Worm (Caenorhabditis elegans) whole organism, L1 larva: ENCODE measurements around the gene rpac-40.

Experiments
- C04F5.9 ChIP-seq: sonication (generic microtip); optimal IDR thresholded peaks from 2 replicates; lab custom pipeline; 2016; ENCODE audit warnings: missing genetic modification characterization, missing compliant biosample characterization
- C16A3.4 ChIP-seq: fragments of 150-350 bp; optimal IDR thresholded peaks from 2 replicates; lab custom pipeline; 2014; ENCODE audit warnings: missing biosample characterization, missing genetic modification characterization
- C34B4.2 ChIP-seq: sonication (generic microtip); optimal IDR thresholded peaks from 2 replicates; lab custom pipeline; 2017; ENCODE audit warnings: mild to moderate bottlenecking, missing genetic modification characterization, missing compliant biosample characterization
- F16B12.6 ChIP-seq: fragments of 150-350 bp; optimal IDR thresholded peaks from 2 replicates; lab custom pipeline; 2014; ENCODE audit warnings: missing biosample characterization, missing genetic modification characterization
- aly-2 ChIP-seq: fragments of 150-350 bp; optimal IDR thresholded peaks from 2 replicates; lab custom pipeline; 2014; ENCODE audit warnings: missing biosample characterization, missing genetic modification characterization
- ama-1 ChIP-seq: fragments of 150-350 bp; optimal IDR thresholded peaks from 2 replicates; lab custom pipeline; 2014
- blmp-1 ChIP-seq: fragments of 150-350 bp; optimal IDR thresholded peaks from 2 replicates; lab custom pipeline; 2014; ENCODE audit warnings: missing biosample characterization, missing genetic modification characterization
- ceh-90 ChIP-seq: sonication (generic microtip); optimal IDR thresholded peaks from 2 replicates; lab custom pipeline; 2016; ENCODE audit warnings: missing genetic modification characterization, missing compliant biosample characterization
- ces-1 ChIP-seq: fragments of 150-350 bp; optimal IDR thresholded peaks from 2 replicates; lab custom pipeline; 2014; ENCODE audit warnings: missing biosample characterization, missing genetic modification reagents, missing genetic modification characterization
- dpl-1 ChIP-seq, 3 experiments: fragments of 150-350 bp in 2 of 3; sonication (generic microtip) in 1 of 3; optimal IDR thresholded peaks; 2 replicates each; lab custom pipeline; 2014 to 2017; ENCODE audit warnings: missing biosample characterization in 3 of 3, missing genetic modification characterization in 3 of 3, missing genetic modification reagents in 3 of 3
- dsc-1 ChIP-seq: sonication (generic microtip); optimal IDR thresholded peaks from 2 replicates; lab custom pipeline; 2016; ENCODE audit warnings: mild to moderate bottlenecking, missing genetic modification characterization, missing compliant biosample characterization
- efl-1 ChIP-seq, 4 experiments: fragments of 150-350 bp; optimal IDR thresholded peaks in 3 of 4; peaks in 1 of 4; 1 replicate in 1 of 4; 2 replicates in 3 of 4; lab custom pipeline; 2014; ENCODE audit warnings: missing biosample characterization in 2 of 4, missing genetic modification characterization in 2 of 4, missing genetic modification reagents in 2 of 4
- efl-3 ChIP-seq: fragments of 200-800 bp; sonication (Bioruptor generic); optimal IDR thresholded peaks from 2 replicates; lab custom pipeline; 2018; ENCODE audit warnings: mild to moderate bottlenecking, missing genetic modification characterization, missing compliant biosample characterization
- egl-13 ChIP-seq: sonication (generic microtip); optimal IDR thresholded peaks from 2 replicates; lab custom pipeline; 2016; ENCODE audit warnings: missing genotype, missing genetic modification reagents, missing genetic modification characterization, missing compliant biosample characterization
- egl-27 ChIP-seq, 2 experiments: fragments of 150-350 bp in 1 of 2; sonication (generic microtip); optimal IDR thresholded peaks; 3 replicates each; lab custom pipeline; 2017 to 2018; ENCODE audit warnings: missing biosample characterization in 2 of 2, missing genetic modification characterization in 2 of 2, missing genetic modification reagents in 2 of 2
- fkh-4 ChIP-seq: sonication (generic microtip); optimal IDR thresholded peaks from 2 replicates; lab custom pipeline; 2016; ENCODE audit warnings: missing compliant biosample characterization, missing genetic modification characterization, borderline replicate concordance
- fos-1 ChIP-seq: fragments of 150-350 bp; optimal IDR thresholded peaks from 2 replicates; lab custom pipeline; 2014; ENCODE audit warnings: missing biosample characterization, missing genetic modification characterization
- hlh-17 ChIP-seq: fragments of 200-800 bp; sonication (Bioruptor generic); optimal IDR thresholded peaks from 2 replicates; lab custom pipeline; 2018; ENCODE audit warnings: missing genetic modification characterization, mild to moderate bottlenecking, missing compliant biosample characterization, moderate library complexity, borderline replicate concordance
- hpl-2 ChIP-seq: fragments of 150-350 bp; optimal IDR thresholded peaks from 2 replicates; lab custom pipeline; 2014; ENCODE audit warnings: missing biosample characterization, missing genetic modification reagents, missing genetic modification characterization
- irx-1 ChIP-seq: sonication (generic microtip); optimal IDR thresholded peaks from 2 replicates; lab custom pipeline; 2016; ENCODE audit warnings: missing genetic modification characterization, missing compliant biosample characterization
- isw-1 ChIP-seq: fragments of 200-800 bp; sonication (Bioruptor generic); IDR thresholded peaks from 2 replicates; pipeline ENCODE4 v1.3.6; 2022; ENCODE audit warnings: missing genetic modification characterization, missing compliant biosample characterization
- jun-1 ChIP-seq: fragments of 150-350 bp; optimal IDR thresholded peaks from 2 replicates; lab custom pipeline; 2014; ENCODE audit warnings: missing biosample characterization, missing genetic modification reagents, missing genetic modification characterization
- lin-15B ChIP-seq: fragments of 150-350 bp; sonication (generic microtip); optimal IDR thresholded peaks from 3 replicates; lab custom pipeline; 2014; ENCODE audit warnings: missing biosample characterization, missing genetic modification characterization
- mdl-1 ChIP-seq, 2 experiments: fragments of 150-350 bp; optimal IDR thresholded peaks; 2 replicates each; lab custom pipeline; 2014 to 2017; ENCODE audit warnings: missing biosample characterization in 2 of 2, missing genetic modification characterization in 2 of 2, inconsistent platforms in 1 of 2
- mep-1 ChIP-seq: fragments of 150-350 bp; optimal IDR thresholded peaks from 2 replicates; lab custom pipeline; 2014; ENCODE audit warnings: missing biosample characterization, missing genetic modification characterization
- nhr-237 ChIP-seq: fragments of 150-350 bp; optimal IDR thresholded peaks from 2 replicates; lab custom pipeline; 2014; ENCODE audit warnings: missing biosample characterization, missing genetic modification characterization
- nhr-90 ChIP-seq: sonication (generic microtip); optimal IDR thresholded peaks from 2 replicates; lab custom pipeline; 2016; ENCODE audit warnings: mild to moderate bottlenecking, missing genetic modification characterization, missing compliant biosample characterization; ENCODE audit not compliant: poor library complexity
- pag-3 ChIP-seq: sonication (generic microtip); optimal IDR thresholded peaks from 2 replicates; lab custom pipeline; 2017; ENCODE audit warnings: missing genetic modification characterization, mild to moderate bottlenecking, missing compliant biosample characterization, antibody characterized with exemption, borderline replicate concordance; ENCODE audit not compliant: insufficient read depth
- pax-3 ChIP-seq: fragments of 200-800 bp; sonication (Bioruptor generic); optimal IDR thresholded peaks from 2 replicates; lab custom pipeline; 2018; ENCODE audit warnings: mild to moderate bottlenecking, missing genetic modification characterization, moderate library complexity, missing compliant biosample characterization
- snpc-4 ChIP-seq: fragments of 150-350 bp; optimal IDR thresholded peaks from 2 replicates; lab custom pipeline; 2014; ENCODE audit warnings: missing biosample characterization, missing genetic modification characterization
- snu-23 ChIP-seq: sonication (generic microtip); optimal IDR thresholded peaks from 2 replicates; lab custom pipeline; 2016; ENCODE audit warnings: missing genetic modification characterization, missing compliant biosample characterization
- sptf-1 ChIP-seq: fragments of 150-350 bp; optimal IDR thresholded peaks from 2 replicates; lab custom pipeline; 2014; ENCODE audit warnings: missing biosample characterization, missing genetic modification characterization
- sup-37 ChIP-seq: fragments of 200-800 bp; sonication (Bioruptor generic); optimal IDR thresholded peaks from 2 replicates; lab custom pipeline; 2018; ENCODE audit warnings: mild to moderate bottlenecking, missing genetic modification characterization, missing compliant biosample characterization
- swsn-7 ChIP-seq: sonication (generic microtip); optimal IDR thresholded peaks from 2 replicates; lab custom pipeline; 2016; ENCODE audit warnings: missing genetic modification characterization, missing compliant biosample characterization
- unc-30 ChIP-seq: sonication (generic microtip); optimal IDR thresholded peaks from 2 replicates; lab custom pipeline; 2017; ENCODE audit warnings: missing biosample characterization, missing genetic modification characterization
- unc-86 ChIP-seq: sonication (generic microtip); optimal IDR thresholded peaks from 2 replicates; lab custom pipeline; 2016; ENCODE audit warnings: missing genetic modification characterization, missing compliant biosample characterization
- unc-98 ChIP-seq: fragments of 200-800 bp; sonication (Bioruptor generic); IDR thresholded peaks from 2 replicates; pipeline ENCODE4 v1.3.6; 2022; ENCODE audit warnings: missing genetic modification characterization, missing compliant biosample characterization
- vab-15 ChIP-seq: sonication (generic microtip); optimal IDR thresholded peaks from 2 replicates; lab custom pipeline; 2017; ENCODE audit warnings: missing genotype, mild to moderate bottlenecking, missing genetic modification characterization, missing compliant biosample characterization
- zag-1 ChIP-seq: fragments of 150-350 bp; optimal IDR thresholded peaks from 2 replicates; lab custom pipeline; 2014; ENCODE audit warnings: missing biosample characterization, missing genetic modification characterization
- zip-4 ChIP-seq: fragments of 200-800 bp; sonication (Bioruptor generic); optimal IDR thresholded peaks from 2 replicates; lab custom pipeline; 2018; ENCODE audit warnings: mild to moderate bottlenecking, missing genetic modification characterization, moderate library complexity, missing compliant biosample characterization

The rpac-40 gene

DNA sequence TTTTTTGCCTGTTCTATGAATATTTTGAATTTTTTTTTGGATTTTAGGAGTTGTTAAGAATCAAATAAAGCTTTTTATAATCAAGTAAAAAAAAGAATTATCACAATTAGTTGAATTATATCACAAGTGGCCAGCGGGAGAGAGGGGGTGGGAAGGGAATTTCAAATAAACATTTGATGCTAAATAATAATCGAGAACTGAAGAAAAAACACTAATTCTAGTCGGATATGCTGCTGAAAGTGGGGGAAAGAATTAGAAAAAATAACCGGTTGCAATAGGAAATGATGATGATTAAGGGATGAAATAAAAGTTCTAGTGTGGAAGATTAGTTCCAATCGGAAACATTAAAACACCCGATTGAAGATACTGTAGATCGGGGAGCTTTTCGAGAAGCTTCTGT, 18.0 kb upstream of the rpac-40 start:
- TF ChIP-seq mep-1 (tag; lab: Kevin White, UChicago): no peak
- no peak for TF ChIP-seq unc-30 (tag; lab: Kevin White, UChicago)
- no peak for TF ChIP-seq unc-86 (tag; lab: Kevin White, UChicago)
- TF ChIP-seq zag-1 (tag; lab: Kevin White, UChicago): no peak
- no peak for TF ChIP-seq lin-15B (tag; lab: Kevin White, UChicago)
- no peak for TF ChIP-seq hpl-2 (GFP tag; lab: Kevin White, UChicago)
- TF ChIP-seq ceh-90 (tag; lab: Kevin White, UChicago): no peak
- no peak for TF ChIP-seq irx-1 (tag; lab: Kevin White, UChicago)
- no peak for TF ChIP-seq mdl-1 (tag; optimal IDR thresholded peaks at IDR 0.05; lab: Kevin White, UChicago)
- no peak for TF ChIP-seq pax-3

DNA sequence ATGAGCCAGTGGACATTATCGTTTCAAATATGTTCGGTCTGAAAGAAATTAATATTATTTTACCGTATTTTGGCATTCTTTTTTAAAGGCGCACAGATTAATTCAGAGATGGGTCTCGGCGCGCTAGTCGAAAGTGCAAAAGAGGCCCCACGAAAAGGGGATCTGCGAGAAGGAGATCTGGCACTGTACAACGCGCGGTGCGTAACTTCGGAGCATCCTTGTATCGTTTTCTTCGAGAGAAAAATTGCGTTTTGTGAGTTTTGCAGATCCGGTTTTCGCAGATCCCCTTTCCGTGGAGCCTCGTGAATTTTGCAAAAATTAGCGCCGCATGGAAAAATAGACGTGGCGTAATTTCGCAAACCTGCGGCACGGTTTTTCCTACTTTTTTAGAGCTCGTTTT, 17.6 kb upstream of the rpac-40 start:
- TF ChIP-seq pag-3 (tag; lab: Kevin White, UChicago): no peak
- TF ChIP-seq sptf-1 (tag; lab: Kevin White, UChicago): no peak
- TF ChIP-seq fos-1 (tag; lab: Kevin White, UChicago): no peak
- TF ChIP-seq ces-1 (GFP tag; lab: Kevin White, UChicago): no peak
- no peak for TF ChIP-seq zip-4 (GFP tag; lab: Kevin White, UChicago)
- TF ChIP-seq zag-1 (tag; lab: Kevin White, UChicago): no peak
- no peak for TF ChIP-seq ama-1
- no peak for TF ChIP-seq snpc-4 (tag; lab: Kevin White, UChicago)
- TF ChIP-seq lin-15B (tag; lab: Kevin White, UChicago): no peak
- no peak for TF ChIP-seq unc-98

DNA sequence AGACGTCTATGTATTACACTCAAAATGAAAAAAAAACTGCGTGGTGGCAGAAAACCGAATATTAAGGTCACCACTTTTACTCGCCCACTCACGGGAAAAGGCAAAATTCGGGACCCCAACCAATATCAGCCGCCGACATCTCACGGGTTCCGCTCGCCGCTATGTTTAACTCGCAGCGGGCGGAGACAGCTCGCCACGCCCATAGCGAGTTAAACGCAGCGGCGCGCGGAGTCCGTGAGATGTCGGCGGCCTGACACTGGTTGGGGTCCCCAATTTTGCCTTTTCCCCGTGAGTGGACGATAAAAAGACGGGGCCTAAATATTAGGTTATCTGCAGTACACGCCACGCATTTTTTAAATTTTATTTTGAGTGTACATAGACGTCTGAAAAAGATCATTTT, 16.7 kb upstream of the rpac-40 start:
- TF ChIP-seq egl-27 (tag; optimal IDR thresholded peaks at IDR 0.05; lab: Kevin White, UChicago): no peak
- TF ChIP-seq swsn-7 (tag; lab: Kevin White, UChicago): no peak
- peak; percentile 32 for TF ChIP-seq snpc-4 (tag; lab: Kevin White, UChicago)
- no peak for TF ChIP-seq efl-3 (GFP tag; lab: Kevin White, UChicago)
- TF ChIP-seq efl-1 (optimal IDR thresholded peaks at IDR 0.05; lab: Kevin White, UChicago): no peak
- TF ChIP-seq efl-1 (GFP tag; optimal IDR thresholded peaks at IDR 0.05 in 1 of 2; lab: Kevin White, UChicago): peak in 1 of 2 experiments; percentile 52
- TF ChIP-seq F16B12.6 (tag; lab: Kevin White, UChicago): no peak
- TF ChIP-seq fkh-4 (tag; lab: Kevin White, UChicago): no peak
- TF ChIP-seq jun-1 (tag; lab: Kevin White, UChicago): no peak
- no peak for TF ChIP-seq C04F5.9 (tag; lab: Kevin White, UChicago)
- no peak for TF ChIP-seq fos-1 (tag; lab: Kevin White, UChicago)

DNA sequence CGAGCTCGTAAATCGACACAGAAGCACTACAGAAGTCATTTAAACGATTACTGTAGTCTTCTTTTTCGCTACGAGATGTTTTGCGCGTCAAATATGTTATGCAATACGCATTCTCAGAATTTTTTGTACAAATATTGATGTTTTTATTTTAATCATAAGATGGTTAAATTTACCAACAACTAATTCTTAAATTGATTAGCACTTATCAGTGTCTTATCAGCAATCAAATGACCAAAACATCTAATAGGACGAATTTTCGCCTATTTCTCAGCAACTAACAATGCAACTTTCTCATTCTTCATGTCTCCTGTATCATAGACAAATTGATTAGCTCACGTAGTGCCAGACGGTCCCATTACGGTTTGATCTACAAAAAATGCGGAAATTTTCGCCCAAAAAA, 13.4 kb upstream of the rpac-40 start:
- no peak for TF ChIP-seq snu-23 (GFP tag; lab: Kevin White, UChicago)
- TF ChIP-seq dsc-1 (tag; lab: Kevin White, UChicago): no peak
- TF ChIP-seq nhr-237 (tag; lab: Kevin White, UChicago): no peak
- no peak for TF ChIP-seq aly-2
- TF ChIP-seq blmp-1 (tag; lab: Kevin White, UChicago): no peak
- TF ChIP-seq egl-13 (tag; lab: Kevin White, UChicago): no peak
- no peak for TF ChIP-seq hlh-17 (GFP tag; lab: Kevin White, UChicago)
- no peak for TF ChIP-seq vab-15
- no peak for TF ChIP-seq ama-1
- no peak for TF ChIP-seq nhr-90 (tag; lab: Kevin White, UChicago)
- TF ChIP-seq dpl-1 (GFP tag; optimal IDR thresholded peaks at IDR 0.05; lab: Kevin White, UChicago): no peak
- no peak for TF ChIP-seq C34B4.2
- TF ChIP-seq isw-1: no peak
- TF ChIP-seq fos-1 (tag; lab: Kevin White, UChicago): no peak
- TF ChIP-seq sup-37: no peak
- no peak for TF ChIP-seq C16A3.4
- TF ChIP-seq, all 84 proteins: peak for 0
